Worm (Caenorhabditis elegans) whole organism, dauer: ENCODE measurements around the gene F20D1.3.

Experiments
- unc-62 ChIP-seq: sonication (generic microtip); optimal IDR thresholded peaks from 2 replicates; lab custom pipeline; 2017; ENCODE audit warnings: missing biosample characterization, missing genetic modification reagents, missing genetic modification characterization

Gene F20D1.3

DNA sequence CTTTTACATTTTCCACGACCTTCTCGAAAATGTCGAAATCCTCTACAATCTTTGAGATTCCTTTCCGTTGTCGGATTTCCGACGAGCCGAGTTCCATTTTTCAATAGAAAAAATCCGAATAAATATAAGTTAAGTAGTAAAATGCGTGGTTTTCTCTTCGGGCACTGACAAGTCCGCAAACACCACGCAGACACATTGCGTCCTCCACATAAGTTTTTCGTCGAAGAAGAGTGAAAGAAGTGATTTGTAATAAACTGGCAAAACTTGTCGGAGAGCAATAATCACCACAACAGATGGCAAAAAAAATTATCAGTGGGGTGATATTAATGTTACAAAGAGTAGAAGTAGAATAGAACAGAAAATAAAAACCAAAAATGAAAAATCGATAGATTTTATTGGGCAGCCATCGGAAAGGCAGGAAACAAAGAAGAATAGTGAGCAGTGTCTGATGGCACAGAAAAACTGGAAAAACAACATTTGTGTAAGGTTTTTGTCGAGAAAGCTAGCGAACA, 31.0 kb downstream of the F20D1.3 start, which contains the start of gene ergi-2:
TSS of gene ergi-2 (minus strand) at position 462 of the 512 bp plus-strand sequence.
- TF ChIP-seq unc-62 (GFP tag; lab: Kevin White, UChicago), result no peak

- no peak for TF ChIP-seq unc-62 (GFP tag; lab: Kevin White, UChicago)
Measured at ce11 chrX:15008697-15009096, 32.8 kb downstream of the F20D1.3 start.

DNA sequence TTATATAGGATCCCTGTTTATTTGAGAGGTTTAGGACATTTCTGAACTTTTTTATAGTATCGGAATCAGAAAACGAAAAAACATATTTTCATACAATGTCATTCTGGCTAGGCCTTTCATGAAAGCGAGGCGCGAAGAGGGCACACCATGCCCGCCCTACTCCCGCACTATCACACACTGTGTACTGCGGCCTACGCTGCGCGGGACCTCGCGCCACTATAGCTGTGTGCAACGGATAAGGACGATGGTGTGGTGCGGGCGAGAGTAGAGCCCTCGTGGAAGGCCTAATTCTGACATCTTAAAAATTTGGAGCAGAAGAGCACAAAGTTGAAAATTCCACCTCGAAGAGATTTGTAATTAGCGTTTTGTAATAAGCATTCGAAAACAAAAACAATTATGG, 35.0 kb downstream of the F20D1.3 start:
- TF ChIP-seq unc-62 (GFP tag; lab: Kevin White, UChicago), result no peak

DNA sequence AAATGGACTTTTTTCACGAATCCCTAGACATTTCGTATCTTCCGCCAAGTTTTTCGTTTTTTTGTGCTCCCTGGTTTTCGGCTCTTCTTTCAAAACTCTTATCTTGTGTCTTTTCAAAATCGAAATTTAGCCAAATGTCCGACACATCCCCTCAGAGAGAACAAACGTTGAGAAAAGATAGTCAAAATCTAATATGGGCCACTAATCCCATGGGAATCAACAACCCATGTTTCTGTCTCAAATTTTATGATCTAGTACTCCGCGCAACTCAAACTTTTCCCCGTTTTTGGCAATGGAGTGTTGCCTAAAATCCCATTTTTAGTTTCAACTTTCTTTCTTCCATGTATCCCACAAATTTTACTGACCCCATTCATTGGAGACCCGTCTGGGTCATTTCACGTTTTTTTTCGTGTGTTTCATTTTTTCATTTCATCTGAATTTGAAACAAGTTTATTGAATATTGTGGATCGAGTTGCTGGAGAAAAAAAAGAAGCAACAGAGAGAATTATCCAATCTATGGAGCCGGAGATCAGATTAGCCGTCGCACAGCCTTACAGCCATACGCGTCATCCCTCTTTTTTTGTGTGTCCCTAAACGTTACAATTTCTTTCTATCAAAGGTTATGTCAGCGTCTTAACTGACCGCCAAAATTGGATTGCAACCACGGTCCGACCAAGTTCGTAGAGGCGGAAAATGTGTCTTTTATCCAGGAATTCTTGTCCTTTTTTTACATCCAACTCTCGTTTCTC, 35.8 kb downstream of the F20D1.3 start:
- no peak for TF ChIP-seq unc-62 (GFP tag; lab: Kevin White, UChicago)

ce11 chrX:15013941-15014453, 38.1 kb downstream of the F20D1.3 start:
- no peak for TF ChIP-seq unc-62 (GFP tag; lab: Kevin White, UChicago)

ce11 chrX:15016102-15016501, 40.2 kb downstream of the F20D1.3 start:
- no peak for TF ChIP-seq unc-62 (GFP tag; lab: Kevin White, UChicago)

DNA sequence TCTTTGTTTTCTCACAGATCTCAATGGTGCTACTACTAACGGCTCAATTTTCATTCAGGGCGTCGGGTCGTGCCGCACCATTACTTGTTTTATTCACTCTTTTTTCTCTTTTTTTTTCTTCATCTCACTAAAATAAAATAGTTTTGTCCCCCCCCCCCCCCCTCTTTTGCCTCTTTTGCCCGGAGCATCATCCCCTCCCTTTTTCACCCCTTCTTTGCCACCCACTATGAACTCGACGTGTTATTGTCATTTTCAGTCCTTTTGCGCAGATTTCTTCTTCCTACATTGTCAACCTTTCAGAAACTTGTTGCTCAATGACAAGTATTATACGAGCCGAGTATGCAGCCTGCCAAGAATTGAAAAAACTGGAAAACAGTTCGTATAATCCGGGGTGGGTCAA, 50.1 kb downstream of the F20D1.3 start, which contains the start of gene seb-3:
TSS of gene seb-3 (plus strand) at position 301 of the 400 bp plus-strand sequence.
- TF ChIP-seq unc-62 (GFP tag; lab: Kevin White, UChicago), result no peak

- no peak for TF ChIP-seq unc-62 (GFP tag; lab: Kevin White, UChicago)
Measured at ce11 chrX:15027566-15027965, 51.6 kb downstream of the F20D1.3 start.

- no peak for TF ChIP-seq unc-62 (GFP tag; lab: Kevin White, UChicago)
Measured at ce11 chrX:15027997-15028396, 52.1 kb downstream of the F20D1.3 start.
